Fruit fly (Drosophila melanogaster): Measurements from ENCODE around the gene yellow-g.

Gene yellow-g

dm6 chr3L:2265692-2266444 is 6.7 kb downstream of the yellow-g start, which contains the start of the genes ecd and CG13806:
Gene ecd, minus strand, starts transcription at chr3L:2265857.
Gene CG13806, plus strand, starts transcription at chr3L:2266394.
- 0 out of 3 replicates have a peak, but pooled peaks have one; percentile 50 for TF ChIP-seq CG4496 (GFP tag; IDR thresholded peaks at IDR 0.05)
- TF ChIP-seq CG15710 (tag; optimal IDR thresholded peaks at IDR 0.05), result no peak
- no peak for TF ChIP-seq CG14655 (GFP tag; optimal IDR thresholded peaks at IDR 0.05)
- TF ChIP-seq CG8301 (tag; optimal IDR thresholded peaks at IDR 0.05), result no peak
- TF ChIP-seq CG8159 (tag; optimal IDR thresholded peaks at IDR 0.05), result no peak
- no peak for TF ChIP-seq CG17806 (tag; optimal IDR thresholded peaks at IDR 0.05)
- TF ChIP-seq D1 (tag; optimal IDR thresholded peaks at IDR 0.05), result no peak
- no peak for TF ChIP-seq rn (GFP tag; IDR thresholded peaks at IDR 0.05)
- peak; percentile 37; the same call in 1 of the 3 replicates for TF ChIP-seq fd96Ca (GFP tag; IDR thresholded peaks at IDR 0.05)
- TF ChIP-seq CG10348 (GFP tag; IDR thresholded peaks at IDR 0.05), result no peak
- TF ChIP-seq Ets98B (GFP tag; IDR thresholded peaks at IDR 0.05), result no peak
- no peak for TF ChIP-seq gl (tag; optimal IDR thresholded peaks at IDR 0.05)
- TF ChIP-seq EcR (GFP tag; optimal IDR thresholded peaks at IDR 0.05), result no peak
- peak; percentile 19; the same call in 1 of the 2 replicates for TF ChIP-seq CG32121 (GFP tag; IDR thresholded peaks at IDR 0.05)
- no peak for TF ChIP-seq Pif1A (GFP tag; optimal IDR thresholded peaks at IDR 0.05)
- no peak for TF ChIP-seq CG12605 (GFP tag; IDR thresholded peaks at IDR 0.05)
- no peak for TF ChIP-seq CG13204 (GFP tag; optimal IDR thresholded peaks at IDR 0.05)

DNA sequence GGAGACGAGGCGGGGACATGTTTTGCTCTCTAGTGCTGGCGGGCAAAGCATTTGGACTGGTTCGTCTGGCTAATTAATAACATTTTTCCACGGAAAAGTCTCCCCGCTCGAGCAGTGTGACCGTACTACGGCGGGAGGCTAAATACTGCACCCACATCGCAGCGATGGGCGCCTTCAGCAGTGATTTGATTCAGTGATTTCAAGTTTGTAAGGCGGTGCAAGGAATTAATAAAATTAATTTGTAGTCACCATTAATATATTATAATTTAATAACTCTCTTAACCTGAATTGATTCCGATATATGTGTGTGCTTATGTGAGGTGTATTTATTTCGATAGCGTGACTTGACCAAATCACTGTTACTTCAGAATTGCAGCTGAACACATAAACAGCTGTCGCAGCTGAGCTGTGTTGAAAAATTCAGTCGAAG is 10.0 kb downstream of the yellow-g start, which contains the start of the genes oxt and CG13807:
Gene oxt (minus strand): TSS at position 150 of the 430 bp plus-strand sequence.
Gene CG13807 (plus strand): TSS at position 405 of the 430 bp plus-strand sequence.
- peak; percentile 79 for TF ChIP-seq Snoo (tag; optimal IDR thresholded peaks at IDR 0.05)
- peak; percentile 87 for TF ChIP-seq CG15710 (tag; optimal IDR thresholded peaks at IDR 0.05)
- peak; percentile 76 for TF ChIP-seq CG34367 (tag; optimal IDR thresholded peaks at IDR 0.05)
- peak; percentile 28; the same call in 1 of the 2 replicates for TF ChIP-seq CG10348 (GFP tag; IDR thresholded peaks at IDR 0.05)
- no peak for TF ChIP-seq CG14655 (GFP tag; optimal IDR thresholded peaks at IDR 0.05)
- TF ChIP-seq EcR (GFP tag; optimal IDR thresholded peaks at IDR 0.05), result peak; percentile 16
- peak; percentile 94 for TF ChIP-seq CG4496 (GFP tag; IDR thresholded peaks at IDR 0.05)
- TF ChIP-seq D1 (tag; optimal IDR thresholded peaks at IDR 0.05), result no peak
- peak; percentile 83 for TF ChIP-seq Pif1B (GFP tag; optimal IDR thresholded peaks at IDR 0.05)
- TF ChIP-seq CG12605 (GFP tag; IDR thresholded peaks at IDR 0.05), result peak; percentile 75
- TF ChIP-seq Ets98B (GFP tag; IDR thresholded peaks at IDR 0.05), result peak; percentile 90
- TF ChIP-seq Pif1A (GFP tag; optimal IDR thresholded peaks at IDR 0.05), result no peak
- peak; percentile 74 for TF ChIP-seq rn (GFP tag; IDR thresholded peaks at IDR 0.05)
- no peak for TF ChIP-seq CG13204 (GFP tag; optimal IDR thresholded peaks at IDR 0.05)
- peak; percentile 60 for TF ChIP-seq gl (tag; optimal IDR thresholded peaks at IDR 0.05)
- peak; percentile 80 for TF ChIP-seq CG8301 (tag; optimal IDR thresholded peaks at IDR 0.05)
- peak; percentile 81 for TF ChIP-seq CG8159 (tag; optimal IDR thresholded peaks at IDR 0.05)
- TF ChIP-seq CG32121 (GFP tag; IDR thresholded peaks at IDR 0.05), result peak; percentile 87
- TF ChIP-seq CG9948 (tag; optimal IDR thresholded peaks at IDR 0.05), result peak; percentile 81
- TF ChIP-seq fd96Ca (GFP tag; IDR thresholded peaks at IDR 0.05), result peak; percentile 92
- peak; percentile 79 for TF ChIP-seq CG17806 (tag; optimal IDR thresholded peaks at IDR 0.05)

- TF ChIP-seq Ets98B (GFP tag; IDR thresholded peaks at IDR 0.05), result no peak
These were observed 11.3 kb downstream of the yellow-g start for dm6 chr3L:2261282-2261681.

- TF ChIP-seq CG9948 (tag; optimal IDR thresholded peaks at IDR 0.05) (peak; percentile 99), CG10348 (GFP tag; IDR thresholded peaks at IDR 0.05) (peak; percentile 98), fd96Ca (GFP tag; IDR thresholded peaks at IDR 0.05) (peak; percentile 100), Pif1B (GFP tag; optimal IDR thresholded peaks at IDR 0.05) (peak; percentile 98), Ets98B (GFP tag; IDR thresholded peaks at IDR 0.05) (peak; percentile 100), CG14655 (GFP tag; optimal IDR thresholded peaks at IDR 0.05) (peak; percentile 97), CG8159 (tag; optimal IDR thresholded peaks at IDR 0.05) (peak; percentile 97), CG12605 (GFP tag; IDR thresholded peaks at IDR 0.05) (peak; percentile 100), CG8301 (tag; optimal IDR thresholded peaks at IDR 0.05) (peak; percentile 98), Snoo (tag; optimal IDR thresholded peaks at IDR 0.05) (peak; percentile 97), CG34367 (tag; optimal IDR thresholded peaks at IDR 0.05) (peak; percentile 99), rn (GFP tag; IDR thresholded peaks at IDR 0.05) (peak; percentile 99), gl (tag; optimal IDR thresholded peaks at IDR 0.05) (peak; percentile 98), CG15710 (tag; optimal IDR thresholded peaks at IDR 0.05) (peak; percentile 99), CG17806 (tag; optimal IDR thresholded peaks at IDR 0.05) (peak; percentile 97), CG4496 (GFP tag; IDR thresholded peaks at IDR 0.05) (peak; percentile 100), CG13204 (GFP tag; optimal IDR thresholded peaks at IDR 0.05) (peak; percentile 95), D1 (tag; optimal IDR thresholded peaks at IDR 0.05) (no peak), CG32121 (GFP tag; IDR thresholded peaks at IDR 0.05) (peak; percentile 99), Pif1A (GFP tag; optimal IDR thresholded peaks at IDR 0.05) (peak; percentile 99), EcR (GFP tag; optimal IDR thresholded peaks at IDR 0.05) (peak; percentile 93)
These were observed 15.1 kb downstream of the yellow-g start, which contains the start of the genes CG1275 and Elp5 for dm6 chr3L:2257412-2257862. Gene CG1275, minus strand, starts transcription at chr3L:2257423. Gene Elp5, plus strand, starts transcription at chr3L:2257456.

dm6 chr3L:2256422-2257172 is 16.0 kb downstream of the yellow-g start:
- TF ChIP-seq Pif1B (GFP tag; optimal IDR thresholded peaks at IDR 0.05) (no peak), CG12605 (GFP tag; IDR thresholded peaks at IDR 0.05) (peak; percentile 62; the same call in 1 of the 2 replicates), Ets98B (GFP tag; IDR thresholded peaks at IDR 0.05) (no peak; the same call in 1 of the 2 replicates), CG8301 (tag; optimal IDR thresholded peaks at IDR 0.05) (no peak), CG10348 (GFP tag; IDR thresholded peaks at IDR 0.05) (no peak), CG34367 (tag; optimal IDR thresholded peaks at IDR 0.05) (no peak), CG17806 (tag; optimal IDR thresholded peaks at IDR 0.05) (no peak)
